Worm (Caenorhabditis elegans): ENCODE measurements around the gene acp-2.

Gene acp-2

DNA sequence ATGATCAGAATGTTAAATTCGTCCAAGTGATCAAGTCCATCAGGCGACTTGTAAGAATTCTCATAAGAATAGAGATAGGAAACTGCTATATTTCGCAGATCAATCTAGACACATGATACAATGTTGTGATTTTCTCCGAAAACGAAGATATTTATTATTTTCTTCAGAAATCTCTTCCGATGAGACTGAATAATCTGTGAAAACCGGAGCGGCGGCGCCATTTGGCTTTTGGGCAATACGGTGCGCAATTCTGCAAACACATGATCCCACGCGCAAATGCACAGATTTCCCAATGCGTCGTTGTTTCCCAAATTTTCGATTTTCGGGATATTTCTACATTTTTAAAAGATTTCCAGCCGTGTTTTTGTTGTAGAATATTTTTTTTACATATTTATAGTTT is 10.3 kb upstream of the acp-2 start (continued):
- TF ChIP-seq ceh-48 (tag; optimal IDR thresholded peaks at IDR 0.05) (no peak), ceh-6 (GFP tag; optimal IDR thresholded peaks at IDR 0.05) (no peak), ahr-1 (tag; optimal IDR thresholded peaks at IDR 0.05) (no peak), unc-3 (GFP tag; conservative IDR thresholded peaks at IDR 0.05) (no peak), unc-3 (tag; optimal IDR thresholded peaks at IDR 0.05) (peak; percentile 10), nhr-11 (tag; optimal IDR thresholded peaks at IDR 0.05) (no peak), hlh-30 (tag; optimal IDR thresholded peaks at IDR 0.05; ENCODE audit: insufficient read depth) (no peak), mec-3 (tag; optimal IDR thresholded peaks at IDR 0.05; ENCODE audit: borderline replicate concordance) (no peak), zip-5 (tag; optimal IDR thresholded peaks at IDR 0.05) (no peak), ceh-31 (tag; optimal IDR thresholded peaks at IDR 0.05) (no peak), elt-2 (tag; optimal IDR thresholded peaks at IDR 0.05) (peak; percentile 25)

DNA sequence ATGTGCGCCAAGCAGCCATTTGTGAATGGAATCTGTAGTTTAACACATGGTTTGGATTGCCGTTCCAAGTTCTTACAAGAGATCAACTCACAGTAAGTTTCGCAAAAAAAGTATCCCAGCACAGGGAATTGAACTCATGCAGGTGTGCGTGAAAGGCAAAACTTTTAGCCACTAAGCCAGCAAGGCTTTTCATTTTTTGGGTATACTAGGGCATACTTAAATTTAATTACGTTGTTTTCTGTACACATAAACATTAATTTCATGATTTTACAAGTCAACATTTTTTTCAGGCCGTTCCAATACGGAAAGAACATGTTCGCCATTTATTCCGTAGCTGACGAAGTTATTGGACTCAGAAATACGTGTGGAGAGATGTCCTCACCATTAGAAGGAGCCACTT is 9.7 kb upstream of the acp-2 start:
- no peak for TF ChIP-seq nfya-1 (tag; optimal IDR thresholded peaks at IDR 0.05)
- no peak for TF ChIP-seq ceh-24 (tag; optimal IDR thresholded peaks at IDR 0.05)
- TF ChIP-seq elt-4 (tag; optimal IDR thresholded peaks at IDR 0.05): no peak
- no peak for TF ChIP-seq unc-86 (tag; optimal IDR thresholded peaks at IDR 0.05)
- TF ChIP-seq unc-55 (GFP tag; optimal IDR thresholded peaks at IDR 0.05): no peak
- no peak for TF ChIP-seq ets-4 (tag; optimal IDR thresholded peaks at IDR 0.05)
- no peak for TF ChIP-seq ceh-48 (tag; optimal IDR thresholded peaks at IDR 0.05)
- TF ChIP-seq pat-9 (tag; optimal IDR thresholded peaks at IDR 0.05): no peak
- no peak for TF ChIP-seq lin-11 (tag; optimal IDR thresholded peaks at IDR 0.05)
- TF ChIP-seq sox-2 (GFP tag; IDR thresholded peaks at IDR 0.05): no peak
- no peak for TF ChIP-seq gmeb-2 (tag; optimal IDR thresholded peaks at IDR 0.05)
- TF ChIP-seq odd-2 (tag; optimal IDR thresholded peaks at IDR 0.05): no peak

DNA sequence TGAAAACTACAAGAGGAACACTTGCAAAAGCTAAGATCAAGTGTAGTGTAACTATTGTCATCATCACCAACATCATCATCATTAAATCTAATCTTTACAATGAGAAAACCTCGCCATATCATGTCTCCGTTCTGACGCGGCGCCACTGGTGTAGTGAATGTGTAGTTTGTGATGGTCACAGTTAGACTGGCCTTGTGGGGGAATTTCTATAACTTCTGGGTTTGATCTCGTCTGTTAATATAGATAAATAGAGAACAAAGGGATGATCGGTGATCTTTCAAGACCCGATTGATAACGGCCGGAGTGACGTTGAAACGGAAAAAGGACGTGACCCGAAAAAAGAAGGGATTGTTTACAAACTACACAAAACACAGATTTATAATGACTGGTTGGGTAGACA is 8.9 kb upstream of the acp-2 start:
- no peak for TF ChIP-seq pha-4 (tag; optimal IDR thresholded peaks at IDR 0.05)
- no peak for TF ChIP-seq pag-3 (tag; optimal IDR thresholded peaks at IDR 0.05; ENCODE audit: borderline replicate concordance)
- TF ChIP-seq dve-1 (tag; optimal IDR thresholded peaks at IDR 0.05): no peak
- no peak for TF ChIP-seq Y22D7AL.16 (tag; optimal IDR thresholded peaks at IDR 0.05)
- TF ChIP-seq pat-9 (tag; optimal IDR thresholded peaks at IDR 0.05): no peak
- TF ChIP-seq odd-2 (tag; optimal IDR thresholded peaks at IDR 0.05): no peak
- TF ChIP-seq ceh-14 (tag; optimal IDR thresholded peaks at IDR 0.05): no peak
- TF ChIP-seq ceh-31 (tag; optimal IDR thresholded peaks at IDR 0.05): no peak
- no peak for TF ChIP-seq eyg-1 (tag; optimal IDR thresholded peaks at IDR 0.05)
- no peak for TF ChIP-seq ceh-24 (tag; optimal IDR thresholded peaks at IDR 0.05)
- no peak for TF ChIP-seq hlh-13 (GFP tag; optimal IDR thresholded peaks at IDR 0.05)
- no peak for TF ChIP-seq C08G9.2 (tag; optimal IDR thresholded peaks at IDR 0.05)
- TF ChIP-seq F13H6.1 (tag; optimal IDR thresholded peaks at IDR 0.05): no peak
- no peak for TF ChIP-seq ceh-34 (tag; optimal IDR thresholded peaks at IDR 0.05)
- TF ChIP-seq ceh-48 (tag; optimal IDR thresholded peaks at IDR 0.05): no peak
- no peak for TF ChIP-seq unc-42 (tag; optimal IDR thresholded peaks at IDR 0.05)
- TF ChIP-seq ets-4 (tag; optimal IDR thresholded peaks at IDR 0.05): no peak
- TF ChIP-seq sox-4 (tag; optimal IDR thresholded peaks at IDR 0.05): no peak

DNA sequence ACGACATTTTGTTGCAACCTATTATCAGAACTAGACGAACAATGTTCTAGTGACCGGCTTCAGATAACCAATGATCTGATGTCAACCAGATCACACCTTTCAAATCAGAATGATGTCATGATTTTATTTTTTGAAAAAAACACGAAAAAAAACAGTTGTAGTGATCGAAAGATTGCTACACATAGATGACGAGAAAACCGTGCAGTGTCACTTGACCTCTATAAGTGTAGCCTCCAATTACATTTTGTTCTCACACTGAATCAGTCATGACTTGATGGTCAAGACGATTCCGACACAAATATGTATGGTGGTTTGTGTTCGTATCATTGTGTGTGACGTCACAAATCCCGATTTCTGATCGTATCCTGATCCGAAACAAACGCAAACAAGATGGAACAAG is 8.2 kb upstream of the acp-2 start:
- TF ChIP-seq unc-42 (tag; optimal IDR thresholded peaks at IDR 0.05) (no peak), K02D7.2 (tag; optimal IDR thresholded peaks at IDR 0.05) (no peak), ceh-34 (tag; optimal IDR thresholded peaks at IDR 0.05) (no peak), dve-1 (tag; optimal IDR thresholded peaks at IDR 0.05) (no peak), npax-4 (tag; optimal IDR thresholded peaks at IDR 0.05) (no peak), unc-3 (GFP tag; conservative IDR thresholded peaks at IDR 0.05) (no peak), unc-3 (tag; optimal IDR thresholded peaks at IDR 0.05) (no peak), gmeb-2 (tag; optimal IDR thresholded peaks at IDR 0.05) (no peak), hlh-13 (GFP tag; optimal IDR thresholded peaks at IDR 0.05) (no peak), ceh-6 (GFP tag; optimal IDR thresholded peaks at IDR 0.05) (no peak)

Measured in whole organism, late embryonic.